Worm (Caenorhabditis elegans) whole organism, L2 larva: ENCODE data around the gene col-81.

Source experiments
- C34F6.9 ChIP-seq: fragments of 150-350 bp; optimal IDR thresholded peaks from 2 replicates; lab custom pipeline; 2014; ENCODE audit warnings: missing biosample characterization, missing genetic modification characterization
- F13H6.1 ChIP-seq: sonication (generic microtip); optimal IDR thresholded peaks from 2 replicates; lab custom pipeline; 2016; ENCODE audit warnings: missing genetic modification characterization, missing compliant biosample characterization
- R02D3.7 ChIP-seq: fragments of 150-350 bp; optimal IDR thresholded peaks from 2 replicates; lab custom pipeline; 2014; ENCODE audit warnings: missing biosample characterization, missing genetic modification characterization
- Y55F3AM.14 ChIP-seq: fragments of 200-800 bp; sonication (Bioruptor generic); optimal IDR thresholded peaks from 2 replicates; lab custom pipeline; 2018; ENCODE audit warnings: mild to moderate bottlenecking, missing genetic modification characterization, missing compliant biosample characterization
- ZK546.5 ChIP-seq: sonication (generic microtip); optimal IDR thresholded peaks from 2 replicates; lab custom pipeline; 2017; ENCODE audit warnings: missing biosample characterization, missing genetic modification characterization
- alr-1 ChIP-seq: fragments of 150-350 bp; optimal IDR thresholded peaks from 2 replicates; lab custom pipeline; 2014; ENCODE audit warnings: missing biosample characterization, missing genetic modification characterization
- aly-2 ChIP-seq: fragments of 150-350 bp; optimal IDR thresholded peaks from 2 replicates; lab custom pipeline; 2014; ENCODE audit warnings: missing biosample characterization, missing genetic modification characterization
- ama-1 ChIP-seq: fragments of 150-350 bp; optimal IDR thresholded peaks from 2 replicates; lab custom pipeline; 2018; ENCODE audit warnings: inconsistent platforms
- blmp-1 ChIP-seq: sonication (generic microtip); optimal IDR thresholded peaks from 2 replicates; lab custom pipeline; 2017; ENCODE audit warnings: missing genetic modification characterization, mild to moderate bottlenecking, missing compliant biosample characterization, antibody characterized with exemption, moderate library complexity; ENCODE audit not compliant: insufficient read depth
- ceh-16 ChIP-seq: fragments of 150-350 bp; optimal IDR thresholded peaks from 2 replicates; lab custom pipeline; 2014; ENCODE audit warnings: missing biosample characterization, missing genetic modification characterization
- ceh-82 ChIP-seq: fragments of 150-350 bp; optimal IDR thresholded peaks from 2 replicates; lab custom pipeline; 2014; ENCODE audit warnings: missing biosample characterization, missing genetic modification characterization
- crh-2 ChIP-seq: sonication (generic microtip); optimal IDR thresholded peaks from 2 replicates; lab custom pipeline; 2017; ENCODE audit warnings: missing biosample characterization, missing genetic modification characterization
- egl-27 ChIP-seq: sonication (generic microtip); optimal IDR thresholded peaks from 3 replicates; lab custom pipeline; 2017; ENCODE audit warnings: missing biosample characterization, missing genetic modification reagents, missing genetic modification characterization
- elt-1 ChIP-seq: fragments of 150-350 bp; optimal IDR thresholded peaks from 2 replicates; lab custom pipeline; 2014; ENCODE audit warnings: missing biosample characterization, missing genetic modification characterization
- elt-3 ChIP-seq: sonication (generic microtip); optimal IDR thresholded peaks from 2 replicates; lab custom pipeline; 2017; ENCODE audit warnings: missing biosample characterization, missing genetic modification characterization
- fos-1 ChIP-seq: fragments of 150-350 bp; optimal IDR thresholded peaks from 2 replicates; lab custom pipeline; 2014; ENCODE audit warnings: missing biosample characterization, missing genetic modification characterization
- gmeb-1 ChIP-seq: fragments of 150-350 bp; optimal IDR thresholded peaks from 2 replicates; lab custom pipeline; 2014; ENCODE audit warnings: missing biosample characterization, missing genetic modification characterization
- lin-11 ChIP-seq: fragments of 150-350 bp; sonication (generic microtip); optimal IDR thresholded peaks from 2 replicates; lab custom pipeline; 2014; ENCODE audit warnings: missing biosample characterization, missing genetic modification characterization, inconsistent platforms, mixed read lengths
- lin-13 ChIP-seq: fragments of 150-350 bp; optimal IDR thresholded peaks from 2 replicates; lab custom pipeline; 2014; ENCODE audit warnings: missing biosample characterization, missing genetic modification reagents, missing genetic modification characterization
- lsy-2 ChIP-seq, 2 experiments: fragments of 150-350 bp in 1 of 2; sonication (generic microtip) in 1 of 2; optimal IDR thresholded peaks; 2 replicates each; lab custom pipeline; 2014 to 2017; ENCODE audit warnings: missing biosample characterization in 2 of 2, missing genetic modification characterization in 2 of 2
- mbf-1 ChIP-seq: sonication (generic microtip); optimal IDR thresholded peaks from 2 replicates; lab custom pipeline; 2017; ENCODE audit warnings: missing biosample characterization, missing genetic modification characterization
- mdl-1 ChIP-seq, 2 experiments: fragments of 150-350 bp in 1 of 2; sonication (generic microtip) in 1 of 2; optimal IDR thresholded peaks; 2 replicates each; lab custom pipeline; 2017; ENCODE audit warnings: missing biosample characterization in 2 of 2, missing genetic modification characterization in 2 of 2
- nhr-11 ChIP-seq: fragments of 150-350 bp; optimal IDR thresholded peaks from 2 replicates; lab custom pipeline; 2014; ENCODE audit warnings: missing biosample characterization, missing genetic modification characterization
- nhr-12 ChIP-seq: fragments of 150-350 bp; optimal IDR thresholded peaks from 2 replicates; lab custom pipeline; 2014; ENCODE audit warnings: missing biosample characterization, missing genetic modification characterization
- nhr-129 ChIP-seq: fragments of 150-350 bp; optimal IDR thresholded peaks from 2 replicates; lab custom pipeline; 2014; ENCODE audit warnings: missing biosample characterization, missing genetic modification characterization
- nhr-21 ChIP-seq: fragments of 150-350 bp; optimal IDR thresholded peaks from 2 replicates; lab custom pipeline; 2014; ENCODE audit warnings: missing biosample characterization, missing genetic modification characterization
- nhr-237 ChIP-seq: fragments of 150-350 bp; optimal IDR thresholded peaks from 2 replicates; lab custom pipeline; 2014; ENCODE audit warnings: missing biosample characterization, missing genetic modification characterization
- nhr-6 ChIP-seq: fragments of 150-350 bp; optimal IDR thresholded peaks from 2 replicates; lab custom pipeline; 2014; ENCODE audit warnings: missing biosample characterization, missing genetic modification characterization
- nhr-77 ChIP-seq: fragments of 150-350 bp; optimal IDR thresholded peaks from 2 replicates; lab custom pipeline; 2014; ENCODE audit warnings: missing biosample characterization, missing genetic modification characterization
- peb-1 ChIP-seq: fragments of 150-350 bp; optimal IDR thresholded peaks from 2 replicates; lab custom pipeline; 2014; ENCODE audit warnings: missing biosample characterization, missing genetic modification characterization
- sem-4 ChIP-seq: fragments of 150-350 bp; optimal IDR thresholded peaks from 2 replicates; lab custom pipeline; 2014; ENCODE audit warnings: missing biosample characterization, missing genetic modification reagents, missing genetic modification characterization
- sma-3 ChIP-seq: sonication (generic microtip); optimal IDR thresholded peaks from 2 replicates; lab custom pipeline; 2016; ENCODE audit warnings: missing genetic modification reagents, missing genetic modification characterization, missing compliant biosample characterization
- sma-9 ChIP-seq, 2 experiments: fragments of 150-350 bp in 1 of 2; sonication (generic microtip) in 1 of 2; optimal IDR thresholded peaks; 2 replicates each; lab custom pipeline; 2014 to 2016; ENCODE audit warnings: missing genetic modification characterization in 2 of 2, mild to moderate bottlenecking in 1 of 2, missing biosample characterization in 1 of 2, missing compliant biosample characterization in 1 of 2, missing genetic modification reagents in 1 of 2, moderate library complexity in 1 of 2
- snpc-4 ChIP-seq: fragments of 150-350 bp; optimal IDR thresholded peaks from 2 replicates; lab custom pipeline; 2014; ENCODE audit warnings: missing biosample characterization, missing genetic modification characterization
- unc-39 ChIP-seq: fragments of 150-350 bp; optimal IDR thresholded peaks from 2 replicates; lab custom pipeline; 2014; ENCODE audit warnings: missing biosample characterization, missing genetic modification characterization
- unc-55 ChIP-seq: fragments of 150-350 bp; sonication (generic microtip); optimal IDR thresholded peaks from 3 replicates; lab custom pipeline; 2014; ENCODE audit warnings: missing biosample characterization, missing genetic modification reagents, missing genetic modification characterization
- zag-1 ChIP-seq: fragments of 150-350 bp; optimal IDR thresholded peaks from 2 replicates; lab custom pipeline; 2014; ENCODE audit warnings: missing biosample characterization, missing genetic modification characterization
- ztf-1 ChIP-seq: fragments of 200-800 bp; sonication (Bioruptor generic); conservative IDR thresholded peaks from 2 replicates; pipeline ENCODE4 v1.3.6; 2022; ENCODE audit warnings: missing genetic modification characterization, missing compliant biosample characterization
- ztf-11 ChIP-seq: sonication (generic microtip); optimal IDR thresholded peaks from 2 replicates; lab custom pipeline; 2017; ENCODE audit warnings: missing biosample characterization, missing genetic modification characterization

col-81 gene

ce11 chrII:11049876-11050275 lies 36.3 kb upstream of the col-81 start, which contains the start of the genes sdhd-1 and ilkp-1:
Gene sdhd-1, minus strand, starts transcription at chrII:11049913.
Gene ilkp-1, plus strand, starts transcription at chrII:11050255.
- peak; percentile 25 for TF ChIP-seq nhr-6 (tag; lab: Kevin White, UChicago)
- TF ChIP-seq nhr-11 = no peak
- TF ChIP-seq sma-9 (GFP tag; optimal IDR thresholded peaks at IDR 0.05; lab: Kevin White, UChicago) = peak; percentile 34
- no peak for TF ChIP-seq sma-9 (tag; optimal IDR thresholded peaks at IDR 0.05; lab: Kevin White, UChicago)
- peak; percentile 15 for TF ChIP-seq fos-1
- TF ChIP-seq sma-3 = peak; percentile 22
- peak in 1 of 2 experiments; percentile 75 for TF ChIP-seq lsy-2 (tag; optimal IDR thresholded peaks at IDR 0.05; lab: Kevin White, UChicago)
- TF ChIP-seq aly-2 (tag; lab: Kevin White, UChicago) = no peak
- TF ChIP-seq lin-13 = no peak
- TF ChIP-seq elt-3 (tag; lab: Kevin White, UChicago) = no peak
- TF ChIP-seq nhr-237 (tag; lab: Kevin White, UChicago) = no peak
- peak; percentile 59 for TF ChIP-seq gmeb-1
- no peak for TF ChIP-seq elt-1
- peak; percentile 8 for TF ChIP-seq nhr-21
- TF ChIP-seq alr-1 (tag; lab: Kevin White, UChicago) = no peak
- peak; percentile 39 for TF ChIP-seq nhr-129
- TF ChIP-seq unc-55 = peak; percentile 68
- TF ChIP-seq ztf-1 (GFP tag; lab: Robert Waterston, UW) = no peak
- TF ChIP-seq lin-11 (tag; lab: Kevin White, UChicago) = no peak
- TF ChIP-seq ceh-16 (tag; lab: Kevin White, UChicago) = no peak
- TF ChIP-seq crh-2 (tag; lab: Kevin White, UChicago) = peak; percentile 86
- TF ChIP-seq mdl-1 (tag; optimal IDR thresholded peaks at IDR 0.05; lab: Kevin White, UChicago) = no peak
- TF ChIP-seq blmp-1 (tag; lab: Kevin White, UChicago) = no peak
- no peak for TF ChIP-seq ZK546.5 (tag; lab: Kevin White, UChicago)
- TF ChIP-seq C34F6.9 (tag; lab: Kevin White, UChicago) = peak; percentile 84
- no peak for TF ChIP-seq sem-4 (tag; lab: Kevin White, UChicago)

- no peak for TF ChIP-seq unc-39 (tag; lab: Kevin White, UChicago)
- no peak for TF ChIP-seq sem-4 (tag; lab: Kevin White, UChicago)
Observed at ce11 chrII:11048930-11049329, 35.4 kb upstream of the col-81 start, which contains the start of gene F33A8.4. Gene F33A8.4, minus strand, starts transcription at chrII:11049030.

ce11 chrII:11045872-11046271 lies 32.3 kb upstream of the col-81 start, which contains the start of gene col-83:
Gene col-83, minus strand, starts transcription at chrII:11045972.
- no peak for TF ChIP-seq peb-1 (tag; lab: Kevin White, UChicago)
- no peak for TF ChIP-seq gmeb-1
- no peak for TF ChIP-seq egl-27 (tag; lab: Kevin White, UChicago)
- TF ChIP-seq F13H6.1 = no peak
- no peak for TF ChIP-seq Y55F3AM.14

ce11 chrII:11044193-11044568 lies 30.6 kb upstream of the col-81 start:
- TF ChIP-seq ceh-82 = no peak
- no peak for TF ChIP-seq lsy-2 (tag; optimal IDR thresholded peaks at IDR 0.05; lab: Kevin White, UChicago)

- TF ChIP-seq Y55F3AM.14 (no peak), ceh-16 (tag; lab: Kevin White, UChicago) (peak; percentile 33), sma-9 (GFP tag; optimal IDR thresholded peaks at IDR 0.05; lab: Kevin White, UChicago) (peak; percentile 34), sma-9 (tag; optimal IDR thresholded peaks at IDR 0.05; lab: Kevin White, UChicago) (no peak), alr-1 (tag; lab: Kevin White, UChicago) (no peak), nhr-129 (peak; percentile 48), snpc-4 (tag; lab: Kevin White, UChicago) (no peak)
Observed at ce11 chrII:11043546-11044192, 30.1 kb upstream of the col-81 start.

ce11 chrII:11042878-11043331 lies 29.3 kb upstream of the col-81 start:
- peak; percentile 93 for TF ChIP-seq C34F6.9 (tag; lab: Kevin White, UChicago)
- peak; percentile 67 for TF ChIP-seq egl-27 (tag; lab: Kevin White, UChicago)
- TF ChIP-seq zag-1 (tag; lab: Kevin White, UChicago) = peak; percentile 71
- TF ChIP-seq R02D3.7 (tag; lab: Kevin White, UChicago) = no peak
- TF ChIP-seq nhr-77 = no peak
- peak; percentile 92 for TF ChIP-seq F13H6.1
- no peak for TF ChIP-seq unc-39 (tag; lab: Kevin White, UChicago)
- peak; percentile 45 for TF ChIP-seq snpc-4 (tag; lab: Kevin White, UChicago)
- peak; percentile 94 for TF ChIP-seq unc-55
- peak; percentile 38 for TF ChIP-seq sem-4 (tag; lab: Kevin White, UChicago)
- peak; percentile 23 for TF ChIP-seq nhr-21
- no peak for TF ChIP-seq peb-1 (tag; lab: Kevin White, UChicago)
- TF ChIP-seq nhr-12 (tag; lab: Kevin White, UChicago) = no peak
- peak; percentile 38 for TF ChIP-seq fos-1
- peak; percentile 66 for TF ChIP-seq ama-1 (lab: Kevin White, UChicago)
- TF ChIP-seq sma-9 (GFP tag; optimal IDR thresholded peaks at IDR 0.05; lab: Kevin White, UChicago) = peak; percentile 25
- TF ChIP-seq sma-9 (tag; optimal IDR thresholded peaks at IDR 0.05; lab: Kevin White, UChicago) = no peak
- peak; percentile 60 for TF ChIP-seq lin-13
- no peak for TF ChIP-seq nhr-6 (tag; lab: Kevin White, UChicago)
- peak; percentile 80 for TF ChIP-seq crh-2 (tag; lab: Kevin White, UChicago)
- no peak for TF ChIP-seq ztf-11 (tag; lab: Kevin White, UChicago)
- no peak for TF ChIP-seq nhr-11
- peak; percentile 90 for TF ChIP-seq nhr-129
- peak; percentile 2 for TF ChIP-seq Y55F3AM.14
- TF ChIP-seq mbf-1 (tag; lab: Kevin White, UChicago) = no peak
- no peak for TF ChIP-seq elt-1
